Worm (Caenorhabditis elegans) whole organism, L4/young adult: ENCODE data around the gene F20G2.6.

Source experiments
- W03F9.2 ChIP-seq: fragments of 150-350 bp; optimal IDR thresholded peaks from 2 replicates; lab custom pipeline; 2014; ENCODE audit warnings: missing biosample characterization, missing genetic modification characterization
- dao-5 ChIP-seq: sonication (generic microtip); optimal IDR thresholded peaks from 2 replicates; lab custom pipeline; 2016; ENCODE audit warnings: missing genotype, missing genetic modification characterization, moderate library complexity, missing compliant biosample characterization
- him-1 ChIP-seq: sonication (generic microtip); optimal IDR thresholded peaks from 2 replicates; lab custom pipeline; 2016; ENCODE audit warnings: missing genotype, missing genetic modification reagents, missing genetic modification characterization, missing compliant biosample characterization

DNA sequence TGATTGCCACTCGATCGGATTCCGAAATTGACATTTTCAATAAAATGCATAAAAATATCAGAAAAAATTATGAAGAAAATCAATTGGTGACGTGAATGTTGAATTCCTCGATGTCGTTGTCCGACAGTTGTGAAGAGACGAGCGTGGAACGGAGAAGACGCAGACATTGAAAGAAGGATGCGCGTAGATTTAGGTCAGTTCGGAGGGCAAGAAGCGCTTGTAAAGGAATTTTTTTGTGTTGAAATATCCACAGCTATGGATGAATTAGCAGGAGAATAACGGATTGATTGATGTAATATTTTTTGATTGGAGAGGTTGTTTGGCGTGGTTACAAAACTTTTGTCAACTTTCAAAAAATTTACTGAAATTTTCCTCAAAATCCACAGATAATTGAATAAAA lies 5.5 kb downstream of the F20G2.6 start, which contains the start of gene F20G2.3:
- no peak for TF ChIP-seq him-1 (tag; lab: Kevin White, UChicago)
- TF ChIP-seq W03F9.2 (tag; lab: Kevin White, UChicago), result no peak
- TF ChIP-seq dao-5, result no peak
